Worm (Caenorhabditis elegans): ENCODE data around the gene nlp-29.

nlp-29 gene

DNA sequence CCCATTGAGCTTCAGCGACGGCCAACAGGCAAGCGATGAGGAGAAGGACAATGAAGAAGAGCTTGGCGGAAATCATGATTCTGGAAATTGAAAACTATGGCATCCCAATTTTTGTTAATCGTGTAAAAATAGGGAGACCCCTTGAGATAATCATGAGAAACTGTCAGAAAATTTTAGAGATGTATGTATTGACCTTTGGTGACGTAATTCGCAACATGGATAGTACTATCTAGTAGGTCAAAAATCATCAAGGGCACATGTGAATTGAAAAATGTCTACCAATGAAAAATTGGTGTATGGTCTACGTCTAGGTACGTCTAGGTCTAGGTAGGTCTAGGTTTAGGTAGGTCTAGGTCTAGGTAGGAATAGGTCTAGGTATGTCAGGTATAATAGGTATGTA lies 5.2 kb upstream of the nlp-29 start, which contains the start of gene nlp-34:
Gene nlp-34 (minus strand): TSS at position 82 of the 400 bp plus-strand sequence.
- TF ChIP-seq tbx-9 (tag; optimal IDR thresholded peaks at IDR 0.05; ENCODE audit: borderline replicate concordance) (no peak), unc-130 (GFP tag; optimal IDR thresholded peaks at IDR 0.05) (no peak), lin-40 (tag; optimal IDR thresholded peaks at IDR 0.05) (no peak), ceh-79 (tag; optimal IDR thresholded peaks at IDR 0.05) (no peak), Y53G8AR.9 (GFP tag; conservative IDR thresholded peaks at IDR 0.05) (no peak), ccch-3 (GFP tag; optimal IDR thresholded peaks at IDR 0.05) (no peak), die-1 (tag; optimal IDR thresholded peaks at IDR 0.05) (no peak), cebp-1 (GFP tag; IDR thresholded peaks at IDR 0.05) (no peak), cebp-1 (tag; optimal IDR thresholded peaks at IDR 0.05) (no peak), snpc-1.3 (tag; optimal IDR thresholded peaks at IDR 0.05; ENCODE audit: insufficient read depth) (no peak), B0019.2 (GFP tag; conservative IDR thresholded peaks at IDR 0.05) (no peak), unc-62 (GFP tag; optimal IDR thresholded peaks at IDR 0.05) (no peak), hmg-20 (GFP tag; IDR thresholded peaks at IDR 0.05) (no peak), ZK185.1 (tag; optimal IDR thresholded peaks at IDR 0.05; ENCODE audit: poor library complexity, severe bottlenecking) (no peak), let-526 (GFP tag; IDR thresholded peaks at IDR 0.05) (no peak), sptf-2 (GFP tag; optimal IDR thresholded peaks at IDR 0.05) (no peak)

DNA sequence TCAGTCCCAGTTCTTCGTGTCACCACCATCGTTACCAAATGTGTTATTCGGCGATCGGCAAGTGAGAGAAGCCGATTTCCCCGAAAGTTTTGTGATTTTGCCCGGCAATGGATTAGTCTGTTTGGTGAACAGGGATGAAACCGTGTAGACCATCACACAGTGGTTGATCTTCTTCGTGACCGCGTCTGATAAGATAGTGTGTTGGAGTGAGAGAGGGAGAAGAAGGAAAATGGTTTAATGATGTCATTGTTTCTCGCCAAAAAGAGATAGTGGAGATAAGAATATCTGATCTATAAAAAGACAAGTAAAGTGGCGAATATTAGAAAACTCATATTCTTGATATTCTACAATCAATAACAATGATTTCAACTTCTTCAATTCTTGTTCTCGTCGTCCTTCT lies 4.4 kb upstream of the nlp-29 start, which contains the start of gene nlp-31:
Gene nlp-31 (plus strand): TSS at position 237 of the 400 bp plus-strand sequence.
- TF ChIP-seq unc-62 (GFP tag; optimal IDR thresholded peaks at IDR 0.05), result no peak
- no peak for TF ChIP-seq egrh-3 (GFP tag; IDR thresholded peaks at IDR 0.05)
- TF ChIP-seq ceh-27 (GFP tag; optimal IDR thresholded peaks at IDR 0.05), result no peak
- no peak for TF ChIP-seq hmg-1.2 (GFP tag; IDR thresholded peaks at IDR 0.05)
- no peak for TF ChIP-seq snpc-4 (GFP tag; optimal IDR thresholded peaks at IDR 0.05)
- no peak for TF ChIP-seq snpc-4 (tag; optimal IDR thresholded peaks at IDR 0.05)

DNA sequence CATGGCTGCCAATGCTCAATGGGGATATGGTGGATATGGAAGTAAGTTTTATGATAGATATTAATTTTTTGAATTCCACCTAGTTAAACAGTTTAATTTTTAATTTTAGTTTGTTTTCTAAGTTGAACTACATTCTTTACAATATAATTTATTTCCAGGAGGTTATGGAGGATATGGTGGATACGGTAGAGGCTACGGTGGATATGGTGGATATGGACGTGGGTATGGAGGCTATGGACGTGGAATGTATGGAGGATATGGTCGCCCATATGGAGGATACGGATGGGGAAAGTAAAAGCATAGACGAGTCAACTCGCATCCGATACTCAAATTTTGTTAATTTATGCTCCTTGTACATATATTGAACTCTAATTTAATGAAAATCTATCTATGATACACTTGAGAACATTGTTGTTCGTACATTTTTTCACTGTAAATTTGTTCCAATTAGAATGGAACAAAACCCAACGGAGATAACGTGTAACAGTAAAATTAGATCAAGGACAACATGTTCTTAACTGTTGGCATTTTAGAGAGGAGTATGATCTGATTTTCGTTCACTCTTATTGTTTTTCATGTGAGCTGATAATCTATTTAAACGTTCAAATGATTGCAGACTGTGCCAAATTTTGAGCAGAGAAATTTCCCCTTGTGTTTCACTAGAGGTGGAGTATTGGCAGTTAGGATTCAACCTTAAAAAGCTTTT lies 3.8 kb upstream of the nlp-29 start:
- no peak for TF ChIP-seq dpl-1 (GFP tag; optimal IDR thresholded peaks at IDR 0.05)
- TF ChIP-seq lin-35 (GFP tag; optimal IDR thresholded peaks at IDR 0.05), result no peak

DNA sequence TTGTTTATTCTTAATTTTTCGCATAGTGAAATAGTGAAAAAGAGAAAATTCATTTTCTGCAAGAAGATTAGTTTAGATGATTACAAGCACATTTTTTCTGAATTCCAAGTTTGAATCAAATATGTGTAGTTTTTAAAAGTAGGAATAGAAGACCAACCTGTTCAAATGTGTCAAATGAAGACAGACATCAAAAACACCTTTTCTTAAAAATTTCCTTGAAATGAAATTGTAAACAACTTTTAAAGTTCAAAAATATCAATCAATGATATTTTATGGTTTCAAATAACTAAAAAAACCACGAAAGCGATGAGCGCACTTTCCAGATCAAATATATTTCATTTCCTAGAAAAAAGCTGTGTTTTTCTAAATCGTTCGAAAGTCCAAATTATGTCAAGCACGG lies 2.5 kb upstream of the nlp-29 start, which contains the start of gene nlp-30:
Gene nlp-30 (plus strand): TSS at position 301 of the 400 bp plus-strand sequence.
- TF ChIP-seq cebp-1 (GFP tag; IDR thresholded peaks at IDR 0.05), result no peak
- TF ChIP-seq cebp-1 (tag; optimal IDR thresholded peaks at IDR 0.05), result no peak
- no peak for TF ChIP-seq rcor-1 (GFP tag; IDR thresholded peaks at IDR 0.05)
- no peak for TF ChIP-seq lin-26 (GFP tag; IDR thresholded peaks at IDR 0.05)
- TF ChIP-seq ceh-27 (GFP tag; optimal IDR thresholded peaks at IDR 0.05), result no peak

DNA sequence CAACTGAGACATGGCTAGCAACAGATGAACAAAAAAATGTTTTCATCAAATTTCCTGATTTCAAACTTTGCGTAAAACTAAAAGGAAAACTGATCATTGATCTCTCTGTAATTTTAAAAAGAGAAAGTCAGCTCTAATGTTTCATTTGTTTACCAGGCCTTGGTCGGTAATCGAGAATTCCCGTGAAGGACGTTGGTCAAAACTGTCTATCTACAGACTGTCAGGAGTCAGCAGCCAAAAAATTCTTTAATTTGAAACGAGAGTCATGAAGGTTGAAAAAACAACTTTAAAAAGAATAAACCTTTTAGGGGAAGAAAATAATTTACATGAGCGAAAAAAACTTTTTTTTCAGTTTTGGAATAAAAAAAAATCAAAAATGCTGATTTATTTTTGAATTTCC lies 879 bp downstream of the nlp-29 start:
- TF ChIP-seq egl-44 (GFP tag; IDR thresholded peaks at IDR 0.05) (no peak), ztf-26 (tag; optimal IDR thresholded peaks at IDR 0.05) (no peak), F37B4.10 (GFP tag; IDR thresholded peaks at IDR 0.05) (no peak), lsl-1 (GFP tag; optimal IDR thresholded peaks at IDR 0.05) (no peak), mel-28 (tag; optimal IDR thresholded peaks at IDR 0.05; ENCODE audit: borderline replicate concordance) (no peak), aptf-2 (GFP tag; conservative IDR thresholded peaks at IDR 0.05) (no peak), ekl-4 (GFP tag; IDR thresholded peaks at IDR 0.05) (no peak), mxl-1 (tag; optimal IDR thresholded peaks at IDR 0.05) (no peak), chd-7 (tag; optimal IDR thresholded peaks at IDR 0.05) (no peak), ceh-40 (GFP tag; IDR thresholded peaks at IDR 0.05) (no peak), F10E7.11 (tag; optimal IDR thresholded peaks at IDR 0.05) (no peak)

Data from whole organism, young adult.